Worm (Caenorhabditis elegans) whole organism, mixed stage, embryonic: ENCODE results near the gene egl-44.

Experiments
- elt-1 ChIP-seq: sonication (generic microtip); optimal IDR thresholded peaks from 2 replicates; lab custom pipeline; 2017; ENCODE audit warnings: missing genetic modification characterization, mild to moderate bottlenecking, missing compliant biosample characterization, antibody characterized with exemption, moderate library complexity, borderline replicate concordance; ENCODE audit not compliant: insufficient read depth
- lsy-2 ChIP-seq: fragments of 150-350 bp; optimal IDR thresholded peaks from 2 replicates; lab custom pipeline; 2014; ENCODE audit warnings: missing biosample characterization, missing genetic modification characterization
- mab-5 ChIP-seq: fragments of 150-350 bp; optimal IDR thresholded peaks from 2 replicates; lab custom pipeline; 2014; ENCODE audit warnings: missing biosample characterization, missing genetic modification characterization
- nhr-12 ChIP-seq: fragments of 150-350 bp; optimal IDR thresholded peaks from 2 replicates; lab custom pipeline; 2014; ENCODE audit warnings: missing biosample characterization, missing genetic modification characterization
- nhr-76 ChIP-seq: sonication (generic microtip); optimal IDR thresholded peaks from 2 replicates; lab custom pipeline; 2017; ENCODE audit warnings: missing biosample characterization, missing genetic modification characterization
- pha-4 ChIP-seq: fragments of 150-350 bp; optimal IDR thresholded peaks from 2 replicates; lab custom pipeline; 2018; ENCODE audit warnings: missing biosample characterization, missing genetic modification reagents, missing genetic modification characterization
- sem-2 ChIP-seq: fragments of 200-800 bp; sonication (Bioruptor generic); optimal IDR thresholded peaks from 2 replicates; lab custom pipeline; 2018; ENCODE audit warnings: mild to moderate bottlenecking, missing genetic modification characterization, missing compliant biosample characterization
- snpc-4 ChIP-seq: fragments of 150-350 bp; optimal IDR thresholded peaks from 2 replicates; lab custom pipeline; 2014; ENCODE audit warnings: missing biosample characterization, missing genetic modification characterization
- unc-62 ChIP-seq: fragments of 150-350 bp; optimal IDR thresholded peaks from 2 replicates; lab custom pipeline; 2014; ENCODE audit warnings: missing biosample characterization, missing genetic modification reagents, missing genetic modification characterization
- ztf-11 ChIP-seq: fragments of 150-350 bp; optimal IDR thresholded peaks from 2 replicates; lab custom pipeline; 2014; ENCODE audit warnings: missing biosample characterization, missing genetic modification characterization

DNA sequence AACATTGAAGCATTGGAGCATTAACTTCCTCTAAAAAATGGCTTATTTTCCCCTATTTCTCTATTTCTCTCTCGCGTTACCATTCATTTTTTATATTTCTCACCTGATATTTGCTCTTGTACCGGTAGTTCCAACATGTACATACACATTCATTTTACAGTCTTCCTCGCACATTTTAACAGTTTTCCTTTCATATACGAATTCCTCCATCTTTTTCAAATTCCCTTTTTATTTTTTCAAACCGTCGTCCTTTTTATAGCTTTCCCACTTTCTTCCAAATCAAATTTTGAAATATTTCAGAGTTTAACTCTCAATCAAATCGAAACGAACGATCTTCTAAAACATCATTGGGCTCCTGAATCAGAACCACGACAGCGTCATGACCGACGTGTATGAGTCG is 44.4 kb upstream of the egl-44 start, which contains the start of gene rfip-1:
- TF ChIP-seq ztf-11 (no peak), unc-62 (GFP tag; lab: Kevin White, UChicago) (no peak), lsy-2 (tag; lab: Kevin White, UChicago) (no peak), mab-5 (tag; lab: Kevin White, UChicago) (no peak), snpc-4 (tag; lab: Kevin White, UChicago) (no peak), sem-2 (GFP tag; lab: Kevin White, UChicago) (no peak), nhr-76 (no peak), pha-4 (tag; lab: Kevin White, UChicago) (no peak), nhr-12 (no peak), elt-1 (no peak)
